Worm (Caenorhabditis elegans) whole organism, young adult: ENCODE results near the gene F22B3.7.

Experiments used
- F23B12.7 ChIP-seq: sonication (generic microtip); optimal IDR thresholded peaks from 2 replicates; lab custom pipeline; 2017; ENCODE audit warnings: missing genetic modification characterization, mild to moderate bottlenecking, missing compliant biosample characterization, antibody characterized with exemption, moderate library complexity; ENCODE audit not compliant: insufficient read depth
- F33H1.4 ChIP-seq: fragments of 200-800 bp; sonication (Bioruptor generic); IDR thresholded peaks from 2 replicates; pipeline ENCODE4 v1.3.6; 2022; ENCODE audit warnings: missing genetic modification reagents, missing genetic modification characterization, missing compliant biosample characterization
- F39B2.1 ChIP-seq: fragments of 200-800 bp; sonication (Bioruptor generic); IDR thresholded peaks from 2 replicates; pipeline ENCODE4 v1.3.6; 2022; ENCODE audit warnings: missing genetic modification reagents, missing genetic modification characterization, missing compliant biosample characterization
- F52B5.7 ChIP-seq: sonication (generic microtip); optimal IDR thresholded peaks from 2 replicates; lab custom pipeline; 2016; ENCODE audit warnings: mild to moderate bottlenecking, missing genetic modification characterization, missing compliant biosample characterization
- Y53G8AR.9 ChIP-seq: fragments of 200-800 bp; sonication (Bioruptor generic); conservative IDR thresholded peaks from 2 replicates; pipeline ENCODE4 v1.3.6; 2022; ENCODE audit warnings: missing genetic modification reagents, missing genetic modification characterization, missing compliant biosample characterization
- Y79H2A.3 ChIP-seq: fragments of 200-800 bp; sonication (Bioruptor generic); conservative IDR thresholded peaks from 2 replicates; pipeline ENCODE4 v1.3.6; 2022; ENCODE audit warnings: missing genetic modification reagents, missing genetic modification characterization, missing compliant biosample characterization
- aptf-2 ChIP-seq: fragments of 200-800 bp; sonication (Bioruptor generic); conservative IDR thresholded peaks from 2 replicates; pipeline ENCODE4 v1.3.6; 2022; ENCODE audit warnings: missing genetic modification reagents, missing genetic modification characterization, missing compliant biosample characterization
- aptf-3 ChIP-seq: fragments of 200-800 bp; sonication (Bioruptor generic); IDR thresholded peaks from 2 replicates; pipeline ENCODE4 v1.3.6; 2022; ENCODE audit warnings: missing genetic modification characterization, missing compliant biosample characterization
- attf-6 ChIP-seq: fragments of 200-800 bp; sonication (Bioruptor generic); IDR thresholded peaks from 2 replicates; pipeline ENCODE4 v1.3.6; 2022; ENCODE audit warnings: missing genetic modification reagents, missing genetic modification characterization, missing compliant biosample characterization
- bed-2 ChIP-seq: fragments of 200-800 bp; sonication (Bioruptor generic); IDR thresholded peaks from 2 replicates; pipeline ENCODE4 v1.3.6; 2022; ENCODE audit warnings: missing genetic modification reagents, missing genetic modification characterization, missing compliant biosample characterization
- ccch-3 ChIP-seq: fragments of 200-800 bp; sonication (Bioruptor generic); optimal IDR thresholded peaks from 2 replicates; lab custom pipeline; 2018; ENCODE audit warnings: mild to moderate bottlenecking, missing genetic modification characterization, missing compliant biosample characterization
- cebp-1 ChIP-seq, 2 experiments: fragments of 200-800 bp in 1 of 2; sonication (Bioruptor generic) in 1 of 2; sonication (generic microtip) in 1 of 2; IDR thresholded peaks in 1 of 2; optimal IDR thresholded peaks in 1 of 2; 2 replicates each; pipeline versions ENCODE4 v1.3.6 to Lab custom; 2017 to 2022; ENCODE audit warnings: missing compliant biosample characterization in 2 of 2, missing genetic modification characterization in 2 of 2, mild to moderate bottlenecking in 1 of 2, missing genetic modification reagents in 1 of 2, moderate library complexity in 1 of 2
- ceh-58 ChIP-seq: fragments of 200-800 bp; sonication (Bioruptor generic); IDR thresholded peaks from 2 replicates; pipeline ENCODE4 v1.3.6; 2022; ENCODE audit warnings: missing genetic modification characterization, missing compliant biosample characterization
- ceh-91 ChIP-seq: fragments of 200-800 bp; sonication (Bioruptor generic); IDR thresholded peaks from 2 replicates; pipeline ENCODE4 v1.3.6; 2022; ENCODE audit warnings: missing genetic modification reagents, missing genetic modification characterization, missing compliant biosample characterization
- dox-1 ChIP-seq: fragments of 200-800 bp; sonication (Bioruptor generic); IDR thresholded peaks from 2 replicates; pipeline ENCODE4 v1.3.6; 2022; ENCODE audit warnings: missing genetic modification reagents, missing genetic modification characterization, missing compliant biosample characterization
- dpl-1 ChIP-seq: fragments of 150-350 bp; optimal IDR thresholded peaks from 2 replicates; lab custom pipeline; 2014; ENCODE audit warnings: missing biosample characterization, missing genetic modification reagents, missing genetic modification characterization
- efl-1 ChIP-seq: fragments of 150-350 bp; optimal IDR thresholded peaks from 2 replicates; lab custom pipeline; 2014; ENCODE audit warnings: missing biosample characterization, missing genetic modification reagents, missing genetic modification characterization
- egl-18 ChIP-seq: fragments of 200-800 bp; sonication (Bioruptor generic); IDR thresholded peaks from 2 replicates; pipeline ENCODE4 v1.3.6; 2022; ENCODE audit warnings: missing genetic modification reagents, missing genetic modification characterization, missing compliant biosample characterization
- egrh-3 ChIP-seq: fragments of 200-800 bp; sonication (Bioruptor generic); IDR thresholded peaks from 2 replicates; pipeline ENCODE4 v1.3.6; 2022; ENCODE audit warnings: missing genetic modification reagents, missing genetic modification characterization, missing compliant biosample characterization
- ekl-4 ChIP-seq: fragments of 200-800 bp; sonication (Bioruptor generic); IDR thresholded peaks from 2 replicates; pipeline ENCODE4 v1.3.6; 2022; ENCODE audit warnings: missing genetic modification reagents, missing genetic modification characterization, missing compliant biosample characterization
- him-1 ChIP-seq: sonication (generic microtip); optimal IDR thresholded peaks from 2 replicates; lab custom pipeline; 2016; ENCODE audit warnings: missing genotype, missing genetic modification reagents, missing genetic modification characterization, missing compliant biosample characterization
- hmg-20 ChIP-seq: fragments of 200-800 bp; sonication (Bioruptor generic); IDR thresholded peaks from 2 replicates; pipeline ENCODE4 v1.3.6; 2022; ENCODE audit warnings: missing genetic modification reagents, missing genetic modification characterization, missing compliant biosample characterization
- hrde-1 ChIP-seq: sonication (generic microtip); optimal IDR thresholded peaks from 2 replicates; lab custom pipeline; 2016; ENCODE audit warnings: missing genetic modification characterization, mild to moderate bottlenecking, missing compliant biosample characterization, moderate library complexity, missing genotype, missing genetic modification reagents, borderline replicate concordance
- hsf-1 ChIP-seq: fragments of 200-800 bp; sonication (Bioruptor generic); IDR thresholded peaks from 2 replicates; pipeline ENCODE4 v1.3.6; 2022; ENCODE audit warnings: missing genetic modification reagents, missing genetic modification characterization, missing compliant biosample characterization
- lag-1 ChIP-seq: fragments of 200-800 bp; sonication (Bioruptor generic); IDR thresholded peaks from 2 replicates; pipeline ENCODE4 v1.3.6; 2022; ENCODE audit warnings: missing genetic modification reagents, missing genetic modification characterization, missing compliant biosample characterization
- lin-54 ChIP-seq: fragments of 200-800 bp; sonication (Bioruptor generic); optimal IDR thresholded peaks from 2 replicates; lab custom pipeline; 2018; ENCODE audit warnings: mild to moderate bottlenecking, missing genetic modification characterization, missing compliant biosample characterization
- lir-1 ChIP-seq: fragments of 200-800 bp; sonication (Bioruptor generic); conservative IDR thresholded peaks from 2 replicates; pipeline ENCODE4 v1.3.6; 2022; ENCODE audit warnings: missing genetic modification reagents, missing genetic modification characterization, missing compliant biosample characterization
- lsl-1 ChIP-seq: fragments of 200-800 bp; sonication (Bioruptor generic); optimal IDR thresholded peaks from 2 replicates; lab custom pipeline; 2018; ENCODE audit warnings: mild to moderate bottlenecking, missing genetic modification characterization, moderate library complexity, missing compliant biosample characterization
- madf-3 ChIP-seq: fragments of 200-800 bp; sonication (Bioruptor generic); IDR thresholded peaks from 2 replicates; pipeline ENCODE4 v1.3.6; 2022; ENCODE audit warnings: missing genetic modification reagents, missing genetic modification characterization, missing compliant biosample characterization
- madf-6 ChIP-seq: fragments of 200-800 bp; sonication (Bioruptor generic); IDR thresholded peaks from 2 replicates; pipeline ENCODE4 v1.3.6; 2022; ENCODE audit warnings: missing genetic modification reagents, missing genetic modification characterization, missing compliant biosample characterization
- madf-8 ChIP-seq: fragments of 200-800 bp; sonication (Bioruptor generic); conservative IDR thresholded peaks from 2 replicates; pipeline ENCODE4 v1.3.6; 2022; ENCODE audit warnings: missing genetic modification reagents, missing genetic modification characterization, missing compliant biosample characterization
- nhr-27 ChIP-seq: fragments of 200-800 bp; sonication (Bioruptor generic); optimal IDR thresholded peaks from 2 replicates; lab custom pipeline; 2018; ENCODE audit warnings: mild to moderate bottlenecking, missing genetic modification characterization, moderate library complexity, missing compliant biosample characterization
- sdz-38 ChIP-seq: sonication (generic microtip); optimal IDR thresholded peaks from 2 replicates; lab custom pipeline; 2016; ENCODE audit warnings: missing genotype, missing genetic modification characterization, missing compliant biosample characterization
- sea-2 ChIP-seq: fragments of 200-800 bp; sonication (Bioruptor generic); IDR thresholded peaks from 2 replicates; pipeline ENCODE4 v1.3.6; 2022; ENCODE audit warnings: missing genetic modification characterization, missing compliant biosample characterization
- snpc-1.1 ChIP-seq: sonication (generic microtip); optimal IDR thresholded peaks from 2 replicates; lab custom pipeline; 2017; ENCODE audit warnings: missing genetic modification characterization, mild to moderate bottlenecking, missing compliant biosample characterization, antibody characterized with exemption, moderate library complexity, missing genotype, missing genetic modification reagents; ENCODE audit not compliant: insufficient read depth
- snpc-1.3 ChIP-seq: sonication (generic microtip); optimal IDR thresholded peaks from 2 replicates; lab custom pipeline; 2017; ENCODE audit warnings: missing genetic modification characterization, mild to moderate bottlenecking, missing compliant biosample characterization, antibody characterized with exemption, moderate library complexity, missing genotype, missing genetic modification reagents; ENCODE audit not compliant: insufficient read depth
- snpc-3.4 ChIP-seq: sonication (generic microtip); optimal IDR thresholded peaks from 2 replicates; lab custom pipeline; 2017; ENCODE audit warnings: missing genetic modification characterization, mild to moderate bottlenecking, missing compliant biosample characterization, antibody characterized with exemption, moderate library complexity, missing genotype, missing genetic modification reagents
- somi-1 ChIP-seq: fragments of 200-800 bp; sonication (Bioruptor generic); optimal IDR thresholded peaks from 2 replicates; lab custom pipeline; 2018; ENCODE audit warnings: mild to moderate bottlenecking, missing genetic modification characterization, missing compliant biosample characterization
- tbp1 ChIP-seq: fragments of 200-800 bp; sonication (Bioruptor generic); optimal IDR thresholded peaks from 2 replicates; lab custom pipeline; 2018; ENCODE audit warnings: mild to moderate bottlenecking, missing genetic modification characterization, missing compliant biosample characterization
- tbx-9 ChIP-seq: sonication (generic microtip); optimal IDR thresholded peaks from 2 replicates; lab custom pipeline; 2016; ENCODE audit warnings: borderline replicate concordance, missing genetic modification characterization, inconsistent platforms, missing compliant biosample characterization
- xnd-1 ChIP-seq: sonication (generic microtip); optimal IDR thresholded peaks from 2 replicates; lab custom pipeline; 2016; ENCODE audit warnings: missing genotype, missing genetic modification reagents, missing genetic modification characterization, missing compliant biosample characterization
- zfh-2 ChIP-seq: fragments of 200-800 bp; sonication (Bioruptor generic); conservative IDR thresholded peaks from 2 replicates; pipeline ENCODE4 v1.3.6; 2022; ENCODE audit warnings: missing genetic modification reagents, missing genetic modification characterization, missing compliant biosample characterization
- ztf-28 ChIP-seq: fragments of 200-800 bp; sonication (Bioruptor generic); IDR thresholded peaks from 2 replicates; pipeline ENCODE4 v1.3.6; 2022; ENCODE audit warnings: missing genetic modification reagents, missing genetic modification characterization, missing compliant biosample characterization
- ztf-3 ChIP-seq: fragments of 200-800 bp; sonication (Bioruptor generic); optimal IDR thresholded peaks from 2 replicates; lab custom pipeline; 2018; ENCODE audit warnings: mild to moderate bottlenecking, missing genetic modification characterization, missing compliant biosample characterization

Gene F22B3.7

DNA sequence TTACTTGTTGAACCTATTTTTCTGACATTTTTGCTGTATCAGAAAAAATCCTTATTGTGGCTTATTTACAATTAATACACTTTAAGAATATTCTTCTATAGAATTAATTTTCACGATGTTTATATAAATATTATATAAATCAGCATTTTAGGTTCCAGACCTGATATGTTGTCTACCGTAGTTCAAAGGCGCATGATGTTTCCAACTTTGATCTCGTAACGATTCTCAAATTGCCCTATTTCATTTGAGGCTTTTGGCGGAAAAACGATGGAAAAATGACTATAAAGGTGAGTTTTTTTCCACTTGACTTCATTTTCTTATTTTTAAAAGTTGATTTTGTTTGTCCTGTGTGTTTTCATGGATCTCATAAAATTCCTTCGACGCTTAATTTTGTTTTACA is 11.5 kb downstream of the F22B3.7 start, which contains the start of gene gfat-2:
Gene gfat-2 (plus strand): TSS at position 145 of the 400 bp plus-strand sequence.
- no peak for TF ChIP-seq lag-1
- peak; percentile 96 for TF ChIP-seq madf-6 (GFP tag; lab: Robert Waterston, UW)
- no peak for TF ChIP-seq cebp-1 (GFP tag; IDR thresholded peaks at IDR 0.05; lab: Robert Waterston, UW)
- TF ChIP-seq cebp-1 (tag; optimal IDR thresholded peaks at IDR 0.05; lab: Kevin White, UChicago), result no peak
- TF ChIP-seq xnd-1, result peak; percentile 73
- TF ChIP-seq F23B12.7 (tag; lab: Kevin White, UChicago), result no peak
- TF ChIP-seq ekl-4, result no peak
- no peak for TF ChIP-seq F39B2.1
- TF ChIP-seq madf-8, result peak; percentile 91
- TF ChIP-seq bed-2 (GFP tag; lab: Robert Waterston, UW), result no peak
- TF ChIP-seq tbx-9, result no peak
- TF ChIP-seq snpc-1.3 (tag; lab: Kevin White, UChicago), result peak; percentile 10
- TF ChIP-seq dpl-1, result peak; percentile 25
- TF ChIP-seq sdz-38, result no peak
- no peak for TF ChIP-seq zfh-2
- peak; percentile 72 for TF ChIP-seq efl-1 (GFP tag; lab: Kevin White, UChicago)
- TF ChIP-seq ccch-3 (GFP tag; lab: Kevin White, UChicago), result no peak
- TF ChIP-seq him-1, result no peak
- no peak for TF ChIP-seq snpc-1.1
- TF ChIP-seq madf-3 (GFP tag; lab: Robert Waterston, UW), result no peak
- TF ChIP-seq ceh-91 (GFP tag; lab: Robert Waterston, UW), result no peak
- TF ChIP-seq lir-1 (GFP tag; lab: Robert Waterston, UW), result no peak
- peak; percentile 81 for TF ChIP-seq lsl-1 (GFP tag; lab: Kevin White, UChicago)
- no peak for TF ChIP-seq ceh-58 (GFP tag; lab: Robert Waterston, UW)
- TF ChIP-seq sea-2 (GFP tag; lab: Robert Waterston, UW), result no peak
- no peak for TF ChIP-seq nhr-27 (tag; lab: Kevin White, UChicago)
- TF ChIP-seq somi-1 (GFP tag; lab: Kevin White, UChicago), result no peak
- TF ChIP-seq hrde-1 (tag; lab: Kevin White, UChicago), result no peak
- peak; percentile 66; the same call in 1 of the 2 replicates for TF ChIP-seq F33H1.4 (GFP tag; lab: Robert Waterston, UW)
- TF ChIP-seq hmg-20, result no peak
- no peak for TF ChIP-seq F52B5.7 (tag; lab: Kevin White, UChicago)
- no peak for TF ChIP-seq egl-18 (GFP tag; lab: Robert Waterston, UW)
- no peak for TF ChIP-seq ztf-3 (GFP tag; lab: Kevin White, UChicago)
- TF ChIP-seq, all 124 proteins: peak for 8

ce11 chrIV:11406744-11407690 is 14.6 kb downstream of the F22B3.7 start, which contains the start of the genes his-63 and his-64:
Gene his-63 (minus strand): TSS chrIV:11406861.
Gene his-64 (plus strand): TSS chrIV:11407116.
- TF ChIP-seq tbp1 (GFP tag; lab: Kevin White, UChicago) (peak; percentile 48), lsl-1 (GFP tag; lab: Kevin White, UChicago) (peak; percentile 25), Y79H2A.3 (peak; percentile 62; the same call in 1 of the 2 replicates), madf-3 (GFP tag; lab: Robert Waterston, UW) (peak; percentile 81; the same call in 1 of the 2 replicates), xnd-1 (peak; percentile 12), lin-54 (GFP tag; lab: Kevin White, UChicago) (peak; percentile 5), madf-6 (GFP tag; lab: Robert Waterston, UW) (peak; percentile 81), aptf-2 (GFP tag; lab: Robert Waterston, UW) (peak; percentile 92), aptf-3 (GFP tag; lab: Robert Waterston, UW) (0 out of 2 replicates have a peak, but pooled peaks have one; percentile 28), ekl-4 (peak; percentile 70), ceh-91 (GFP tag; lab: Robert Waterston, UW) (peak; percentile 50), F39B2.1 (peak; percentile 99), egrh-3 (GFP tag; lab: Robert Waterston, UW) (peak; percentile 8; the same call in 1 of the 2 replicates), snpc-3.4 (tag; lab: Kevin White, UChicago) (peak; percentile 39), ztf-28 (GFP tag; lab: Robert Waterston, UW) (peak; percentile 29), Y53G8AR.9 (GFP tag; lab: Robert Waterston, UW) (peak; percentile 66), hsf-1 (GFP tag; lab: Robert Waterston, UW) (peak; percentile 61; the same call in 1 of the 2 replicates), attf-6 (GFP tag; lab: Robert Waterston, UW) (peak; percentile 35; the same call in 1 of the 2 replicates), dox-1 (GFP tag; lab: Robert Waterston, UW) (peak; percentile 90), hrde-1 (tag; lab: Kevin White, UChicago) (peak; percentile 63)
